Worm (Caenorhabditis elegans) whole organism, L4 larva: Measurements from ENCODE around the gene ZC404.2.

Experiments
- daf-12 ChIP-seq: fragments of 150-350 bp; optimal IDR thresholded peaks from 2 replicates; lab custom pipeline; 2014; ENCODE audit warnings: missing biosample characterization, missing genetic modification reagents, missing genetic modification characterization
- lin-13 ChIP-seq: fragments of 150-350 bp; optimal IDR thresholded peaks from 2 replicates; lab custom pipeline; 2014; ENCODE audit warnings: missing biosample characterization, missing genetic modification reagents, missing genetic modification characterization
- zip-2 ChIP-seq: fragments of 150-350 bp; optimal IDR thresholded peaks from 2 replicates; lab custom pipeline; 2014; ENCODE audit warnings: missing biosample characterization, missing genetic modification characterization

- no peak for TF ChIP-seq zip-2 (tag; lab: Kevin White, UChicago)
- TF ChIP-seq daf-12, result no peak
- no peak for TF ChIP-seq lin-13 (GFP tag; lab: Kevin White, UChicago)
Measured at ce11 chrV:6828786-6829185, 41.0 kb downstream of the ZC404.2 start, which contains the start of gene dmsr-15.
